Fruit fly (Drosophila melanogaster) S2 (cell line): Measurements from ENCODE around the gene SdhAL.

Experiments
- CG8478 ChIP-seq: fragments of >200 bp; optimal IDR thresholded peaks from 2 replicates; lab custom pipeline; 2018
- CTCF ChIP-seq, 2 experiments: fragments of >200 bp; optimal IDR thresholded peaks; 2 replicates each; lab custom pipeline; 2018

- no peak for TF ChIP-seq CG8478 (lab: Kevin White, UChicago)
- TF ChIP-seq CTCF (optimal IDR thresholded peaks at IDR 0.05; lab: Kevin White, UChicago): no peak
Observed at dm6 chr3L:11924657-11925056, at the start of gene SdhAL.
